Fruit fly (Drosophila melanogaster) whole organism, pupa: ENCODE measurements around the gene CG43740.
A peak's percentile ranks its signal among the peaks of the same experiment; 100 is the strongest.

ENCODE experiments used
- CG10348 ChIP-seq: fragments of 200-800 bp; sonication (Bioruptor generic); IDR thresholded peaks from 2 replicates; pipeline ENCODE4 v1.3.6; 2022; ENCODE audit warnings: missing biosample characterization, missing genetic modification characterization
- CG12605 ChIP-seq: fragments of 200-800 bp; sonication (Bioruptor generic); IDR thresholded peaks from 2 replicates; pipeline ENCODE4 v1.3.6; 2022; ENCODE audit warnings: missing biosample characterization, missing genetic modification characterization
- CG13204 ChIP-seq: fragments of 200-800 bp; sonication (Bioruptor generic); optimal IDR thresholded peaks from 2 replicates; lab custom pipeline; 2018; ENCODE audit warnings: missing biosample characterization, mild to moderate bottlenecking, missing genetic modification characterization, moderate library complexity
- CG14655 ChIP-seq: fragments of 200-800 bp; sonication (Bioruptor generic); optimal IDR thresholded peaks from 3 replicates; lab custom pipeline; 2017; ENCODE audit warnings: mild to moderate bottlenecking, missing biosample characterization, missing genetic modification reagents, missing genetic modification characterization
- CG15710 ChIP-seq: fragments of 200-800 bp; sonication (Bioruptor generic); optimal IDR thresholded peaks from 2 replicates; lab custom pipeline; 2018; ENCODE audit warnings: missing biosample characterization, mild to moderate bottlenecking, missing genetic modification characterization, moderate library complexity
- CG17806 ChIP-seq: fragments of 200-800 bp; sonication (Bioruptor generic); optimal IDR thresholded peaks from 2 replicates; lab custom pipeline; 2018; ENCODE audit warnings: missing biosample characterization, mild to moderate bottlenecking, missing genetic modification characterization, moderate library complexity
- CG32121 ChIP-seq: fragments of 200-800 bp; sonication (Bioruptor generic); IDR thresholded peaks from 2 replicates; pipeline ENCODE4 v1.3.6; 2022; ENCODE audit warnings: missing biosample characterization, missing genetic modification characterization
- CG34367 ChIP-seq: fragments of 200-800 bp; sonication (Bioruptor generic); optimal IDR thresholded peaks from 2 replicates; lab custom pipeline; 2018; ENCODE audit warnings: missing biosample characterization, mild to moderate bottlenecking, missing genetic modification characterization
- CG4496 ChIP-seq: fragments of 200-800 bp; sonication (Bioruptor generic); IDR thresholded peaks from 3 replicates; pipeline ENCODE4 v1.3.6; 2022; ENCODE audit warnings: missing biosample characterization, missing genetic modification characterization
- CG8159 ChIP-seq: fragments of 200-800 bp; sonication (Bioruptor generic); optimal IDR thresholded peaks from 3 replicates; lab custom pipeline; 2018; ENCODE audit warnings: missing biosample characterization, mild to moderate bottlenecking, missing genetic modification characterization, moderate library complexity
- CG8301 ChIP-seq: fragments of 200-800 bp; sonication (Bioruptor generic); optimal IDR thresholded peaks from 2 replicates; lab custom pipeline; 2018; ENCODE audit warnings: missing biosample characterization, mild to moderate bottlenecking, missing genetic modification characterization
- CG9948 ChIP-seq: fragments of 200-800 bp; sonication (Bioruptor generic); optimal IDR thresholded peaks from 2 replicates; lab custom pipeline; 2018; ENCODE audit warnings: missing biosample characterization, mild to moderate bottlenecking, missing genetic modification characterization, moderate library complexity
- D1 ChIP-seq: fragments of 200-800 bp; sonication (Bioruptor generic); optimal IDR thresholded peaks from 2 replicates; lab custom pipeline; 2018; ENCODE audit warnings: missing biosample characterization, mild to moderate bottlenecking, missing genetic modification characterization, moderate library complexity
- EcR ChIP-seq: fragments of 200-800 bp; sonication (Bioruptor generic); optimal IDR thresholded peaks from 3 replicates; lab custom pipeline; 2019; ENCODE audit warnings: missing biosample characterization, missing genetic modification characterization, mild to moderate bottlenecking, moderate library complexity, missing genetic modification reagents
- Ets98B ChIP-seq: fragments of 200-800 bp; sonication (Bioruptor generic); IDR thresholded peaks from 2 replicates; pipeline ENCODE4 v1.3.6; 2022; ENCODE audit warnings: missing biosample characterization, missing genetic modification characterization
- Pif1A ChIP-seq: fragments of 200-800 bp; sonication (Bioruptor generic); optimal IDR thresholded peaks from 3 replicates; lab custom pipeline; 2016; ENCODE audit warnings: missing biosample characterization, missing genetic modification characterization
- Pif1B ChIP-seq: fragments of 200-800 bp; sonication (Bioruptor generic); optimal IDR thresholded peaks from 3 replicates; lab custom pipeline; 2016; ENCODE audit warnings: missing biosample characterization, missing genetic modification characterization
- Snoo ChIP-seq: fragments of 200-800 bp; sonication (Bioruptor generic); optimal IDR thresholded peaks from 3 replicates; lab custom pipeline; 2017; ENCODE audit warnings: missing biosample characterization, mild to moderate bottlenecking, missing genetic modification characterization, inconsistent platforms
- fd96Ca ChIP-seq: fragments of 200-800 bp; sonication (Bioruptor generic); IDR thresholded peaks from 3 replicates; pipeline ENCODE4 v1.3.6; 2022; ENCODE audit warnings: missing biosample characterization, missing genetic modification characterization
- gl ChIP-seq: fragments of 200-800 bp; sonication (Bioruptor generic); optimal IDR thresholded peaks from 2 replicates; lab custom pipeline; 2018; ENCODE audit warnings: missing biosample characterization, mild to moderate bottlenecking, missing genetic modification characterization
- rn ChIP-seq: fragments of 200-800 bp; sonication (Bioruptor generic); IDR thresholded peaks from 2 replicates; pipeline ENCODE4 v1.3.6; 2022; ENCODE audit warnings: missing biosample characterization, missing genetic modification characterization

Gene CG43740

DNA sequence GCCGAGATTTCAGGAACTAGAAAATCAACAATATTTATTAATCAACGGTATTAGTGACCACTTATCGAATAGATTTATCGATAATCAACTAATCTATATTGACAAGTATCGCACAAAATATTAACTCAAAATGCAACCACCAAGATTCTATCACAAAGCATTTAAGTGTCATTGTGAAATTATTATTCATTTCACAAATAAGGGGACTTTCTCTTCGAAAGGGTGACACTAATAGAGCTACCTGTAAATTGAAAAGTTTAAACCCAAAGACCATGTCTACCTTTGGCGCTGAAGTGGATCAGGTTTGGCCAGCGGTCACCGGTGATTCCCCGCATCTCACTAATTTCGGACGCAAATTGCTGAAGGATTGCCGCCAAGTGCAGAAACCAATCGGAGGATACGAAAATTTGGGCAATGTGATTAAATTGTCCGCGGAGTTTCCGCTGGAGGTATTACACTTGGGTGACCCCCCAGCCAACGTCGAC is 7.1 kb upstream of the CG43740 start, which contains the start of gene CG2909:
Gene CG2909, plus strand, starts transcription at position 119 of the 485 bp plus-strand sequence.
- TF ChIP-seq Pif1B (GFP tag; lab: Kevin White, UChicago), result no peak
- no peak for TF ChIP-seq CG17806
- TF ChIP-seq gl, result no peak

DNA sequence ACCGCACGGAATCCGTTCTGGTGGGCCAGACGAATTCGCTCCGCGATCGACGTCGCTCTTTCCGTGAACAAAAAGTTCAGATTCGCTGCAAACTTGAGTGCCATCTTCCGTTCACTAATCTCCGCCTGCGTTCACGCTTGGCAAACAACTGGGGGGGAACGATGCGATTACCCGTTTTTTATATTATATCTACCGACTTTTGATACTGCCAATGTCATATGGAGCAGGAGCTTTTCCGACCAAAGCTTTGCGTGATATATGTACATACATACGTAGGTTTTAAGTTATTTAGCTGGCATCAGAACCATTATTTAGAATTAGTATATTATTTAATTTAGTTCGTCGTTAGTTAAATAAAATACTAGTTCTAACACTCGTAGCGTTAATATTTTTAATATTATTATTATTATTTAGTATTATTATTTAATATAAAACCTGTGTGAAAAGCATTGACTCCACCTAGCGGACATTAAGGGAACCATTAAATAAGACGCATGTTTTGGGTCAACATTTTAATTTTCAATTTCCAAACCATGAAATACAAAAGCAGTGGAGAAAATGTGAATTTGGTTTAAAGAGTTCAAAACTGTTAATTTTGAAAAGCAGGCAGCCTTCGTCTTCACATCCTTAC is 3.7 kb upstream of the CG43740 start, which contains the start of gene Gip:
Gene Gip, minus strand, starts transcription at position 214 of the 631 bp plus-strand sequence.
- TF ChIP-seq Pif1B (GFP tag; lab: Kevin White, UChicago) (peak; percentile 50), fd96Ca (peak; percentile 31; the same call in 1 of the 3 replicates), CG32121 (peak; percentile 59), CG8159 (tag; lab: Kevin White, UChicago) (no peak), CG34367 (tag; lab: Kevin White, UChicago) (no peak), CG4496 (GFP tag; lab: Robert Waterston, UW) (peak; percentile 69), Ets98B (GFP tag; lab: Robert Waterston, UW) (peak; percentile 61; the same call in 1 of the 2 replicates), gl (no peak), Snoo (tag; lab: Kevin White, UChicago) (peak; percentile 33), CG12605 (GFP tag; lab: Robert Waterston, UW) (0 out of 2 replicates have a peak, but pooled peaks have one; percentile 33), EcR (GFP tag; lab: Kevin White, UChicago) (peak; percentile 36), Pif1A (GFP tag; lab: Kevin White, UChicago) (peak; percentile 24)

DNA sequence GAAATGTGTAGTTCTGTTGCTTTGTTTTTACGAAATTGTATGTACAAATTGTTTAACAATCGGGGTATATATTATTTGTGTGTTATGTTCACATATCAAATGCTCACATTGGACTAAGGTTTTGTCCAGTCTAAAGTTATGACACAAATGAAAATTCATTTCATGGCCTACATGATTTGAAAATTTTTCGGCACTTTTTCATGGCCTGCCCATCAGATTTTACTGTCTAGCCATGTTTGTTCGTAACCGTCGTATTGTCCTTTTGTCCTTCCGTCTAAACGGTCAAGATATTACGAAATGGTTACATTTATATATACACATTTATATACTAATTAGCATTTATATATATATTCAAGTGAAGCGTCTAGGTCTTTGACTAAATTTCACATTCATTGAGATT is 1.7 kb upstream of the CG43740 start, which contains the start of gene CG15306:
Gene CG15306, minus strand, starts transcription at position 101 of the 400 bp plus-strand sequence.
- TF ChIP-seq CG15710 (tag; lab: Kevin White, UChicago) (no peak), CG34367 (tag; lab: Kevin White, UChicago) (no peak)
- TF ChIP-seq, all 21 proteins: peak for 0

DNA sequence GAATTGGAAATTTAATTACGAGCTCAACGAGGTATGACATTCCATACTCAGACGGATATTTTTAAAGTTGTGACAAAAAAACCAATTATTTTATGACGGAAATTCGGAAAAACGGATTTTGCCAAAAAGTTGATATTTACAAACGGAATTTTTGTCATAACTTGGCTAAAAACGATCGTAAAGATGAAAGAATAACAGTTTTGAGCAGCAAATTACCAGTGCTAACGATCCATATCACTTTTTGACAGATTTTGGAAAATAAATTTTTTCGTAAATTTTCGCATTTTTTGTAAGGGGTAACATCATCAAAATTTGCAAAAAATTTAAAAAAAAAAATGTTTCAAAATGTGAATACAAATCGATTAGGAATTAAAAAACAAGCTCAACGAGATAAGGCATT is 7.0 kb downstream of the CG43740 start:
- TF ChIP-seq rn (GFP tag; lab: Robert Waterston, UW) (no peak), CG9948 (tag; lab: Kevin White, UChicago) (no peak), CG10348 (GFP tag; lab: Robert Waterston, UW) (no peak), CG15710 (tag; lab: Kevin White, UChicago) (no peak), gl (no peak), CG8301 (no peak)

DNA sequence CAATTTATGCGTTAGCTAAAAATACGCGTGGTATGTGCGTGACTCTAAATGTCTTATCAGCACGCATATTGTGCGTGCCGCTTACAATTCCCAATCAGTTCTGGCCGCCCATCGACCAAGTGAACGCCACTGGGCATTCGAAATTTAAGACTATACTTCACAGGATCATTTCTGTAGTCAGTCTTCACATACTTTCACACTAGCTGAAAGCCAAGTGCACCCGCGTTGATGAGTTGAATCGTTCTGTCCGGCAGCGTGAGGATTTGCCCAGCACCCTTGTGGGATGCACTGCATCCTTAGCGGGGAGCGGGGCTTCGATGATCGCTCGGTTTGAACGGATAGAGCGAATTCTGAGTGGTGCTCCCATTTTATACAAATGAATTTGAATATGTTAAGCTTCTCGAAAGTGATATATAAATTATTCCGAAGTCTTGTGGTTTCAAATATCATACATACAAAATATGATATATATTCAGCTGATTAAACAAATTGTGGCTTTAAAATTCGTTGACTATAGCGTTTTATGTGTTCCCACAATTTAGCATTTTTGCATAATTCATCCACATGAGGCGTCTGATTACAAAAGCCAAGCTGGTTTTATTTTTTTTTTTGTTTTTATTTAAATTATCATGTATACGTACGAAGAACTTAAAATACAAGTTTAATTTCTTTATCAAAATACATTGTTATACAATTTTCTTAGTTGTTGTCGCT is 14.7 kb downstream of the CG43740 start:
- TF ChIP-seq CG32121 (0 out of 2 replicates have a peak, but pooled peaks have one; percentile 23), CG13204 (GFP tag; lab: Kevin White, UChicago) (no peak)

DNA sequence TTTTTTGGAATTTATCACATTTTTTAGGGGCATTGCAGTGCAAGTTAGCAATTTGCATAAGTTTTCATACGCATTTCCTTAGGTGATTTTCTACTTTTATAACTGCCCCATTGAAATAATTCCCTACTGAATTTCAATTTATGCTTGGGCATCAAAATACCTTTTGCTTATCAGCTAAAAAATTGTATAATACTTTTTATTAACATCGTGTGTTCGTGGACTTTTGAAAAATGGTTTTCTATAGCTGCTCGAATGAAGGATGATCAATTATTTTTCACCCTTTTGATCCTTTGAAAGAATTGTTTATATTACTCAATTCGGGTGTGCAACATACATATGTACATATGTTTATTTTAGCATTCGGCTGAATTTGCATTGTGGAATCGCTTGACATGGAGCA is 28.7 kb downstream of the CG43740 start:
- TF ChIP-seq EcR (GFP tag; lab: Kevin White, UChicago) (no peak), D1 (tag; lab: Kevin White, UChicago) (no peak), CG9948 (tag; lab: Kevin White, UChicago) (no peak), CG8159 (tag; lab: Kevin White, UChicago) (no peak), CG12605 (GFP tag; lab: Robert Waterston, UW) (no peak), rn (GFP tag; lab: Robert Waterston, UW) (no peak), CG32121 (no peak), CG17806 (no peak), CG13204 (GFP tag; lab: Kevin White, UChicago) (no peak), CG34367 (tag; lab: Kevin White, UChicago) (no peak), CG14655 (no peak), gl (no peak), CG15710 (tag; lab: Kevin White, UChicago) (no peak), Snoo (tag; lab: Kevin White, UChicago) (no peak), Ets98B (GFP tag; lab: Robert Waterston, UW) (no peak), Pif1A (GFP tag; lab: Kevin White, UChicago) (no peak), CG8301 (no peak), CG4496 (GFP tag; lab: Robert Waterston, UW) (no peak), CG10348 (GFP tag; lab: Robert Waterston, UW) (no peak)
